Worm (Caenorhabditis elegans) whole organism, L4 larva: ENCODE measurements around the gene mec-5.

Experiments used
- D1046.2 ChIP-seq: fragments of 200-800 bp; sonication (Bioruptor generic); IDR thresholded peaks from 2 replicates; pipeline ENCODE4 v1.3.6; 2022; ENCODE audit warnings: missing genetic modification characterization, missing compliant biosample characterization
- F44E2.7 ChIP-seq: fragments of 200-800 bp; sonication (Bioruptor generic); IDR thresholded peaks from 2 replicates; pipeline ENCODE4 v2.1.2; 2022; ENCODE audit warnings: missing genetic modification characterization, missing compliant biosample characterization
- F49E8.2 ChIP-seq: sonication (generic microtip); optimal IDR thresholded peaks from 2 replicates; lab custom pipeline; 2016; ENCODE audit warnings: missing compliant biosample characterization, mild to moderate bottlenecking, missing genetic modification characterization, borderline replicate concordance
- T26A8.4 ChIP-seq: fragments of 200-800 bp; sonication (Bioruptor generic); IDR thresholded peaks from 2 replicates; pipeline ENCODE4 v1.3.6; 2022; ENCODE audit warnings: missing genetic modification characterization, missing compliant biosample characterization
- aha-1 ChIP-seq: fragments of 150-350 bp; peaks from one replicate; lab custom pipeline; 2014; ENCODE audit warnings: missing biosample characterization, missing genetic modification characterization
- arid-1 ChIP-seq: fragments of 200-800 bp; sonication (Bioruptor generic); conservative IDR thresholded peaks from 2 replicates; pipeline ENCODE4 v1.3.6; 2022; ENCODE audit warnings: missing genetic modification reagents, missing genetic modification characterization, missing compliant biosample characterization
- ceh-44 ChIP-seq: fragments of 200-800 bp; sonication (Bioruptor generic); IDR thresholded peaks from 2 replicates; pipeline ENCODE4 v1.3.6; 2022; ENCODE audit warnings: missing genetic modification reagents, missing genetic modification characterization, missing compliant biosample characterization
- ceh-62 ChIP-seq: sonication (generic microtip); optimal IDR thresholded peaks from 2 replicates; lab custom pipeline; 2017; ENCODE audit warnings: missing biosample characterization, missing genetic modification characterization
- dmd-9 ChIP-seq: fragments of 200-800 bp; sonication (Bioruptor generic); IDR thresholded peaks from 2 replicates; pipeline ENCODE4 v1.3.6; 2022; ENCODE audit warnings: missing genetic modification reagents, missing genetic modification characterization, missing compliant biosample characterization
- dpl-1 ChIP-seq: fragments of 150-350 bp; optimal IDR thresholded peaks from 2 replicates; lab custom pipeline; 2014; ENCODE audit warnings: missing biosample characterization, missing genetic modification reagents, missing genetic modification characterization
- duxl-1 ChIP-seq: sonication (generic microtip); optimal IDR thresholded peaks from 2 replicates; lab custom pipeline; 2016; ENCODE audit warnings: mild to moderate bottlenecking, missing genetic modification characterization, moderate library complexity, missing compliant biosample characterization; ENCODE audit not compliant: poor library complexity
- fos-1 ChIP-seq: fragments of 150-350 bp; optimal IDR thresholded peaks from 2 replicates; lab custom pipeline; 2014; ENCODE audit warnings: missing biosample characterization, missing genetic modification characterization
- hif-1 ChIP-seq, 2 experiments: sonication (generic microtip); optimal IDR thresholded peaks; 2 replicates each; lab custom pipeline; 2016 to 2017; ENCODE audit warnings: missing compliant biosample characterization in 2 of 2, missing genetic modification characterization in 2 of 2, missing genetic modification reagents in 2 of 2, missing genotype in 2 of 2, mild to moderate bottlenecking in 1 of 2
- hlh-11 ChIP-seq: fragments of 200-800 bp; sonication (Bioruptor generic); optimal IDR thresholded peaks from 2 replicates; lab custom pipeline; 2018; ENCODE audit warnings: mild to moderate bottlenecking, missing genetic modification characterization, missing compliant biosample characterization
- lin-1 ChIP-seq: fragments of 200-800 bp; sonication (Bioruptor generic); IDR thresholded peaks from 2 replicates; pipeline ENCODE4 v1.3.6; 2022; ENCODE audit warnings: missing genetic modification reagents, missing genetic modification characterization, missing compliant biosample characterization
- lin-13 ChIP-seq: fragments of 150-350 bp; optimal IDR thresholded peaks from 2 replicates; lab custom pipeline; 2014; ENCODE audit warnings: missing biosample characterization, missing genetic modification reagents, missing genetic modification characterization
- mdt-29 ChIP-seq: fragments of 200-800 bp; sonication (Bioruptor generic); IDR thresholded peaks from 2 replicates; pipeline ENCODE4 v1.3.6; 2022; ENCODE audit warnings: missing genetic modification reagents, missing genetic modification characterization, missing compliant biosample characterization
- nhr-10 ChIP-seq: fragments of 150-350 bp; optimal IDR thresholded peaks from 2 replicates; lab custom pipeline; 2014; ENCODE audit warnings: missing biosample characterization, missing genetic modification characterization
- nhr-6 ChIP-seq: fragments of 150-350 bp; optimal IDR thresholded peaks from 2 replicates; lab custom pipeline; 2014; ENCODE audit warnings: missing biosample characterization, missing genetic modification characterization
- php-3 ChIP-seq: fragments of 200-800 bp; sonication (Bioruptor generic); IDR thresholded peaks from 2 replicates; pipeline ENCODE4 v1.3.6; 2022; ENCODE audit warnings: missing genetic modification reagents, missing genetic modification characterization, missing compliant biosample characterization
- pqm-1 ChIP-seq: sonication (generic microtip); optimal IDR thresholded peaks from 2 replicates; lab custom pipeline; 2017; ENCODE audit warnings: missing biosample characterization, missing genetic modification characterization
- set-16 ChIP-seq: fragments of 200-800 bp; sonication (Bioruptor generic); IDR thresholded peaks from 2 replicates; pipeline ENCODE4 v1.3.6; 2022; ENCODE audit warnings: missing genetic modification reagents, missing genetic modification characterization, missing compliant biosample characterization
- skn-1 ChIP-seq: fragments of 150-350 bp; optimal IDR thresholded peaks from 2 replicates; lab custom pipeline; 2014; ENCODE audit warnings: missing biosample characterization, missing genetic modification characterization
- snpc-4 ChIP-seq: fragments of 150-350 bp; optimal IDR thresholded peaks from 2 replicates; lab custom pipeline; 2014; ENCODE audit warnings: missing biosample characterization, missing genetic modification characterization
- spr-1 ChIP-seq: sonication (generic microtip); optimal IDR thresholded peaks from 2 replicates; lab custom pipeline; 2016; ENCODE audit warnings: mild to moderate bottlenecking, missing genetic modification characterization, missing compliant biosample characterization
- spr-3 ChIP-seq: fragments of 200-800 bp; sonication (Bioruptor generic); optimal IDR thresholded peaks from 2 replicates; lab custom pipeline; 2018; ENCODE audit warnings: mild to moderate bottlenecking, missing genetic modification characterization, missing compliant biosample characterization
- unc-62 ChIP-seq, 3 experiments: fragments of 150-350 bp in 1 of 3; sonication (generic microtip); optimal IDR thresholded peaks in 2 of 3; peaks in 1 of 3; 1 replicate in 1 of 3; 2 replicates in 2 of 3; lab custom pipeline; 2014 to 2017; ENCODE audit warnings: missing biosample characterization in 3 of 3, missing genetic modification characterization in 3 of 3, missing genetic modification reagents in 3 of 3, missing genotype in 1 of 3
- zag-1 ChIP-seq: fragments of 150-350 bp; optimal IDR thresholded peaks from 2 replicates; lab custom pipeline; 2014; ENCODE audit warnings: missing biosample characterization, missing genetic modification characterization
- zip-2 ChIP-seq: fragments of 150-350 bp; optimal IDR thresholded peaks from 2 replicates; lab custom pipeline; 2014; ENCODE audit warnings: missing biosample characterization, missing genetic modification characterization

Gene mec-5

DNA sequence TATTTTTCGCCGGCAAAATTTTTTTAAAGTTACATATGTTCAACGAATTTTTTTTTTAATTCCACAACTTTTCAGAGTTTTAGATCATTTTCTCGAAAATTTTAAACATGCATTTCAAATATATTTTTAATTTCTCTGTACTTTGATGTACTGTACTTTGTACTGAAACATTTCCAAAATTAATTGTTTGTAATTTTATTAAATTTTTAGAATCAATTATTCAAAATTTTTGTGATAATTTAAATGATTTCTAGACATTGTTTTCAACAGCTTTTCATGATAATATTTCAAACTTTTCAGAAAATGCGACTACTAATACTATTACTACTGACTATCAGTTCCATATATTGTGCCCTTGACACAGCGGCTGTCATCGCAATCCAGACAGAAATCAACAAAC is at the start of gene mec-5:
Gene mec-5, plus strand, starts transcription at position 301 of the 400 bp plus-strand sequence.
- TF ChIP-seq set-16 (GFP tag; lab: Robert Waterston, UW) (no peak), zag-1 (tag; lab: Kevin White, UChicago) (no peak), D1046.2 (no peak), F44E2.7 (GFP tag; lab: Robert Waterston, UW) (no peak), mdt-29 (GFP tag; lab: Robert Waterston, UW) (no peak), nhr-10 (tag; lab: Kevin White, UChicago) (no peak), lin-13 (GFP tag; lab: Kevin White, UChicago) (no peak), T26A8.4 (GFP tag; lab: Robert Waterston, UW) (no peak), ceh-62 (tag; lab: Kevin White, UChicago) (no peak), spr-3 (GFP tag; lab: Kevin White, UChicago) (no peak), duxl-1 (tag; lab: Kevin White, UChicago) (no peak), hif-1 (tag; optimal IDR thresholded peaks at IDR 0.05; lab: Kevin White, UChicago) (no peak), nhr-6 (tag; lab: Kevin White, UChicago) (no peak), zip-2 (tag; lab: Kevin White, UChicago) (no peak), php-3 (no peak)

DNA sequence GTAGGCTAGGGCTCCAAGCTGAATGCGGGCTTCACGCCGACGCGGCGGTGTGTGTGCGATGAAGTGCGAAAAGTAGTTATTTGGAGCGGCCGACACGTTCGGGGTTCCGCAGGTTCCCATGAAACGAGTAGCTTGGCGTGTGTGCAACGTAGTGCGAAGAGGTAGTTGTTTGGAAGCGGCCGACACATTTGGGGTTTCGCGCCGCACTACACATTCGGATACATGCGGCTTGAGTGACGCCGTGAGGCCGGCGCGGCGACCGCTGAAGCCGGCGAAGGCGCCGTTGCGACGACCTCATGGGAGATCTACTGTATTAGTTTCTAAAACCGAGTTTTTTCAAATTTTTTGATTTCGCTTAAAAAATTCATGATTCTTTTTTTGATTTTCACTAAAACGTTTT is 42.6 kb upstream of the mec-5 start:
- TF ChIP-seq set-16 (GFP tag; lab: Robert Waterston, UW), result peak; percentile 74
- TF ChIP-seq snpc-4 (tag; lab: Kevin White, UChicago), result no peak
- TF ChIP-seq F44E2.7 (GFP tag; lab: Robert Waterston, UW), result 0 out of 2 replicates have a peak, but pooled peaks have one; percentile 7

- TF ChIP-seq skn-1 (tag; lab: Kevin White, UChicago) (no peak), spr-3 (GFP tag; lab: Kevin White, UChicago) (no peak), unc-62 (GFP tag; optimal IDR thresholded peaks at IDR 0.05 in 1 of 2; lab: Kevin White, UChicago) (peak in 1 of 2 experiments; percentile 89), unc-62 (tag; optimal IDR thresholded peaks at IDR 0.05; lab: Kevin White, UChicago) (no peak)
Measured at ce11 chrX:15902835-15903234, 41.0 kb upstream of the mec-5 start.

ce11 chrX:15910328-15910727 is 33.5 kb upstream of the mec-5 start, which contains the start of gene npr-33:
npr-33 (plus strand) TSS chrX:15910628.
- TF ChIP-seq spr-1 (tag; lab: Kevin White, UChicago) (no peak), pqm-1 (tag; lab: Kevin White, UChicago) (no peak), lin-1 (GFP tag; lab: Robert Waterston, UW) (no peak)

DNA sequence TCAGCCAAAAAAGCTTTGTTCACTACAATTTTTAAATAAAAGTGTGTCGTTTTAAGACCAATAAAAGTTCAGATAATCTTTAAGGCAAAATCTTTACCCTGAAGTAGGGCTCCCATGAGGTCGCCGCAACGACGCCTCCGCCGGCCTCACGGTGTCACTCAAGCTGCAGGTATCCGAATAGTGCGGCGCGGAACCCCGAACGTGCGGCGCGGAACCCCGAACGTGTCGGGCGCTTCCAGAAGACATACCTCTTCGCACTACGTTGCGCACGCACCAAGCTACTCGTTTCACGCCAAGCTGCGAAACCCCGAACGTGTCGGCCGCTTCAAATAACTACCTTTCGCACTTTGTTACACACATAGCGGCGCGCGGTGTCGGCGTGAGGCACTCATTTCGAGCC is 31.0 kb upstream of the mec-5 start:
- TF ChIP-seq set-16 (GFP tag; lab: Robert Waterston, UW), result peak; percentile 88
- TF ChIP-seq dmd-9 (GFP tag; lab: Robert Waterston, UW), result 0 out of 2 replicates have a peak, but pooled peaks have one; percentile 20
- TF ChIP-seq aha-1 (tag; lab: Kevin White, UChicago), result peak; percentile 15
- TF ChIP-seq hif-1 (tag; optimal IDR thresholded peaks at IDR 0.05; lab: Kevin White, UChicago), result no peak

- TF ChIP-seq unc-62 (GFP tag; optimal IDR thresholded peaks at IDR 0.05 in 1 of 2; lab: Kevin White, UChicago) (peak in 1 of 2 experiments; percentile 96), unc-62 (tag; optimal IDR thresholded peaks at IDR 0.05; lab: Kevin White, UChicago) (no peak), hlh-11 (no peak), dpl-1 (GFP tag; lab: Kevin White, UChicago) (no peak), T26A8.4 (GFP tag; lab: Robert Waterston, UW) (no peak), fos-1 (tag; lab: Kevin White, UChicago) (no peak), F49E8.2 (tag; lab: Kevin White, UChicago) (no peak), ceh-44 (GFP tag; lab: Robert Waterston, UW) (no peak), arid-1 (GFP tag; lab: Robert Waterston, UW) (no peak)
Measured at ce11 chrX:15915774-15916173, 28.0 kb upstream of the mec-5 start.
